Worm (Caenorhabditis elegans) whole organism, mixed stage, embryonic: ENCODE measurements around the gene tag-340.

Source experiments
- M03D4.4 ChIP-seq: sonication (generic microtip); optimal IDR thresholded peaks from 2 replicates; lab custom pipeline; 2017; ENCODE audit warnings: mild to moderate bottlenecking, missing genetic modification characterization, missing compliant biosample characterization
- bed-3 ChIP-seq: fragments of 200-800 bp; sonication (Bioruptor generic); optimal IDR thresholded peaks from 3 replicates; lab custom pipeline; 2018; ENCODE audit warnings: mild to moderate bottlenecking, missing genetic modification characterization, moderate library complexity, missing compliant biosample characterization
- blmp-1 ChIP-seq: fragments of 150-350 bp; optimal IDR thresholded peaks from 2 replicates; lab custom pipeline; 2014; ENCODE audit warnings: missing biosample characterization, missing genetic modification characterization
- ceh-39 ChIP-seq: fragments of 150-350 bp; optimal IDR thresholded peaks from 2 replicates; lab custom pipeline; 2014; ENCODE audit warnings: missing biosample characterization, missing genetic modification characterization
- ceh-43 ChIP-seq: fragments of 200-800 bp; sonication (Bioruptor generic); optimal IDR thresholded peaks from 2 replicates; lab custom pipeline; 2018; ENCODE audit warnings: mild to moderate bottlenecking, missing genetic modification characterization, moderate library complexity, missing compliant biosample characterization
- ceh-83 ChIP-seq: fragments of 200-800 bp; sonication (Bioruptor generic); optimal IDR thresholded peaks from 2 replicates; lab custom pipeline; 2018; ENCODE audit warnings: mild to moderate bottlenecking, missing genetic modification characterization, missing compliant biosample characterization
- ces-1 ChIP-seq: fragments of 150-350 bp; optimal IDR thresholded peaks from 2 replicates; lab custom pipeline; 2014; ENCODE audit warnings: missing biosample characterization, missing genetic modification reagents, missing genetic modification characterization
- cnd-1 ChIP-seq: fragments of 200-800 bp; sonication (Bioruptor generic); optimal IDR thresholded peaks from 2 replicates; lab custom pipeline; 2018; ENCODE audit warnings: mild to moderate bottlenecking, missing genetic modification characterization, missing compliant biosample characterization
- drap-1 ChIP-seq: fragments of 200-800 bp; sonication (Bioruptor generic); optimal IDR thresholded peaks from 3 replicates; lab custom pipeline; 2018; ENCODE audit warnings: mild to moderate bottlenecking, missing genetic modification characterization, missing compliant biosample characterization
- elt-1 ChIP-seq: sonication (generic microtip); optimal IDR thresholded peaks from 2 replicates; lab custom pipeline; 2017; ENCODE audit warnings: missing genetic modification characterization, mild to moderate bottlenecking, missing compliant biosample characterization, antibody characterized with exemption, moderate library complexity, borderline replicate concordance; ENCODE audit not compliant: insufficient read depth
- elt-3 ChIP-seq: fragments of 150-350 bp; optimal IDR thresholded peaks from 2 replicates; lab custom pipeline; 2014; ENCODE audit warnings: missing biosample characterization, missing genetic modification characterization
- flh-1 ChIP-seq: fragments of 200-800 bp; sonication (Bioruptor generic); optimal IDR thresholded peaks from 2 replicates; lab custom pipeline; 2018; ENCODE audit warnings: mild to moderate bottlenecking, missing genetic modification characterization, moderate library complexity, missing compliant biosample characterization
- ham-2 ChIP-seq: fragments of 200-800 bp; sonication (Bioruptor generic); optimal IDR thresholded peaks from 2 replicates; lab custom pipeline; 2018; ENCODE audit warnings: mild to moderate bottlenecking, missing genetic modification characterization, missing compliant biosample characterization
- hlh-1 ChIP-seq: fragments of 150-350 bp; optimal IDR thresholded peaks from 2 replicates; lab custom pipeline; 2014; ENCODE audit warnings: missing biosample characterization, missing genetic modification reagents, missing genetic modification characterization
- lin-13 ChIP-seq: fragments of 150-350 bp; optimal IDR thresholded peaks from 2 replicates; lab custom pipeline; 2014; ENCODE audit warnings: missing biosample characterization, missing genetic modification characterization
- lin-32 ChIP-seq: fragments of 200-800 bp; sonication (Bioruptor generic); optimal IDR thresholded peaks from 2 replicates; lab custom pipeline; 2018; ENCODE audit warnings: mild to moderate bottlenecking, missing genetic modification characterization, missing compliant biosample characterization
- lsy-2 ChIP-seq: fragments of 150-350 bp; optimal IDR thresholded peaks from 2 replicates; lab custom pipeline; 2014; ENCODE audit warnings: missing biosample characterization, missing genetic modification characterization
- mab-5 ChIP-seq: fragments of 150-350 bp; optimal IDR thresholded peaks from 2 replicates; lab custom pipeline; 2014; ENCODE audit warnings: missing biosample characterization, missing genetic modification characterization
- mep-1 ChIP-seq: fragments of 150-350 bp; optimal IDR thresholded peaks from 2 replicates; lab custom pipeline; 2017; ENCODE audit warnings: missing biosample characterization, missing genetic modification reagents, missing genetic modification characterization, inconsistent platforms
- nhr-12 ChIP-seq: fragments of 150-350 bp; optimal IDR thresholded peaks from 2 replicates; lab custom pipeline; 2014; ENCODE audit warnings: missing biosample characterization, missing genetic modification characterization
- nhr-2 ChIP-seq: fragments of 150-350 bp; optimal IDR thresholded peaks from 2 replicates; lab custom pipeline; 2014; ENCODE audit warnings: missing biosample characterization, missing genetic modification characterization
- nhr-237 ChIP-seq: fragments of 150-350 bp; optimal IDR thresholded peaks from 2 replicates; lab custom pipeline; 2014; ENCODE audit warnings: missing biosample characterization, missing genetic modification characterization
- nhr-28 ChIP-seq: fragments of 150-350 bp; optimal IDR thresholded peaks from 2 replicates; lab custom pipeline; 2014; ENCODE audit warnings: missing biosample characterization, missing genetic modification characterization
- nhr-76 ChIP-seq: sonication (generic microtip); optimal IDR thresholded peaks from 2 replicates; lab custom pipeline; 2017; ENCODE audit warnings: missing biosample characterization, missing genetic modification characterization
- pha-4 ChIP-seq: fragments of 150-350 bp; optimal IDR thresholded peaks from 2 replicates; lab custom pipeline; 2018; ENCODE audit warnings: missing biosample characterization, missing genetic modification reagents, missing genetic modification characterization
- sem-2 ChIP-seq: fragments of 200-800 bp; sonication (Bioruptor generic); optimal IDR thresholded peaks from 2 replicates; lab custom pipeline; 2018; ENCODE audit warnings: mild to moderate bottlenecking, missing genetic modification characterization, missing compliant biosample characterization
- sptf-1 ChIP-seq: sonication (generic microtip); optimal IDR thresholded peaks from 2 replicates; lab custom pipeline; 2017; ENCODE audit warnings: mild to moderate bottlenecking, missing genetic modification characterization, moderate library complexity, missing compliant biosample characterization
- tbx-8 ChIP-seq: fragments of 200-800 bp; sonication (Bioruptor generic); optimal IDR thresholded peaks from 2 replicates; lab custom pipeline; 2018; ENCODE audit warnings: mild to moderate bottlenecking, missing genetic modification characterization, moderate library complexity, missing compliant biosample characterization
- unc-120 ChIP-seq: sonication (generic microtip); optimal IDR thresholded peaks from 2 replicates; lab custom pipeline; 2017; ENCODE audit warnings: missing genetic modification characterization, missing compliant biosample characterization; ENCODE audit not compliant: poor library complexity, severe bottlenecking
- unc-39 ChIP-seq: fragments of 150-350 bp; optimal IDR thresholded peaks from 2 replicates; lab custom pipeline; 2014; ENCODE audit warnings: missing biosample characterization, missing genetic modification characterization
- unc-62 ChIP-seq: fragments of 150-350 bp; optimal IDR thresholded peaks from 2 replicates; lab custom pipeline; 2014; ENCODE audit warnings: missing biosample characterization, missing genetic modification reagents, missing genetic modification characterization
- zip-8 ChIP-seq: fragments of 150-350 bp; optimal IDR thresholded peaks from 2 replicates; lab custom pipeline; 2014; ENCODE audit warnings: missing biosample characterization, missing genetic modification characterization
- ztf-11 ChIP-seq: fragments of 150-350 bp; optimal IDR thresholded peaks from 2 replicates; lab custom pipeline; 2014; ENCODE audit warnings: missing biosample characterization, missing genetic modification characterization

Gene tag-340

ce11 chrIII:4859039-4859438 is 41.3 kb upstream of the tag-340 start, which contains the start of gene C35D10.6:
Gene C35D10.6 (plus strand): TSS chrIII:4859339.
- TF ChIP-seq flh-1 (GFP tag; lab: Kevin White, UChicago) (no peak), unc-62 (no peak), mab-5 (tag; lab: Kevin White, UChicago) (no peak), nhr-28 (tag; lab: Kevin White, UChicago) (no peak)

- TF ChIP-seq unc-39 (tag; lab: Kevin White, UChicago) (no peak), zip-8 (tag; lab: Kevin White, UChicago) (no peak), tbx-8 (GFP tag; lab: Kevin White, UChicago) (no peak), nhr-76 (tag; lab: Kevin White, UChicago) (no peak), ceh-83 (GFP tag; lab: Kevin White, UChicago) (no peak), lin-32 (GFP tag; lab: Kevin White, UChicago) (no peak), sem-2 (GFP tag; lab: Kevin White, UChicago) (no peak), ham-2 (GFP tag; lab: Kevin White, UChicago) (no peak), ceh-39 (tag; lab: Kevin White, UChicago) (no peak), sptf-1 (tag; lab: Kevin White, UChicago) (no peak), pha-4 (no peak), lin-13 (tag; lab: Kevin White, UChicago) (no peak), blmp-1 (tag; lab: Kevin White, UChicago) (no peak), ceh-43 (GFP tag; lab: Kevin White, UChicago) (no peak), flh-1 (GFP tag; lab: Kevin White, UChicago) (no peak), elt-1 (no peak), unc-120 (tag; lab: Kevin White, UChicago) (no peak), M03D4.4 (tag; lab: Kevin White, UChicago) (no peak), cnd-1 (no peak), nhr-12 (tag; lab: Kevin White, UChicago) (no peak)
These were observed 38.4 kb upstream of the tag-340 start, which contains the start of the genes C35D10.10 and C35D10.5 for ce11 chrIII:4861744-4862401. Gene C35D10.10 (minus strand): TSS chrIII:4861794. Gene C35D10.5 (plus strand): TSS chrIII:4862351.

- TF ChIP-seq sptf-1 (tag; lab: Kevin White, UChicago) (no peak), unc-62 (no peak), elt-1 (no peak), unc-120 (tag; lab: Kevin White, UChicago) (no peak), bed-3 (GFP tag; lab: Kevin White, UChicago) (no peak), hlh-1 (no peak), lin-32 (GFP tag; lab: Kevin White, UChicago) (no peak), ceh-43 (GFP tag; lab: Kevin White, UChicago) (no peak), elt-3 (tag; lab: Kevin White, UChicago) (no peak)
- TF ChIP-seq, all 35 proteins: peak for 0
These were observed 37.2 kb upstream of the tag-340 start, which contains the start of gene coq-8 for ce11 chrIII:4863127-4863526. Gene coq-8 (plus strand): TSS chrIII:4863427.

- TF ChIP-seq ham-2 (GFP tag; lab: Kevin White, UChicago) (no peak), mep-1 (no peak), nhr-237 (no peak), tbx-8 (GFP tag; lab: Kevin White, UChicago) (no peak), lsy-2 (tag; lab: Kevin White, UChicago) (no peak), cnd-1 (no peak), ztf-11 (no peak), ceh-39 (tag; lab: Kevin White, UChicago) (no peak), hlh-1 (no peak), ces-1 (GFP tag; lab: Kevin White, UChicago) (no peak), zip-8 (tag; lab: Kevin White, UChicago) (no peak), flh-1 (GFP tag; lab: Kevin White, UChicago) (no peak), nhr-2 (no peak), ceh-83 (GFP tag; lab: Kevin White, UChicago) (no peak), drap-1 (no peak), unc-39 (tag; lab: Kevin White, UChicago) (no peak), elt-1 (no peak)
These were observed 33.5 kb upstream of the tag-340 start, which contains the start of gene C35D10.17 for ce11 chrIII:4866762-4867161. Gene C35D10.17 (plus strand): TSS chrIII:4867062.
